Worm (Caenorhabditis elegans): ENCODE data around the gene oef-1.

oef-1 gene

ce11 chrIV:7585273-7585882 lies 37.2 kb downstream of the oef-1 start:
- TF ChIP-seq tbx-11 (GFP tag; IDR thresholded peaks at IDR 0.05): no peak
- TF ChIP-seq B0310.2 (tag; optimal IDR thresholded peaks at IDR 0.05): no peak
- TF ChIP-seq hnd-1 (tag; optimal IDR thresholded peaks at IDR 0.05): no peak
- TF ChIP-seq sea-1 (GFP tag; conservative IDR thresholded peaks at IDR 0.05): no peak
- TF ChIP-seq ceh-13 (GFP tag; optimal IDR thresholded peaks at IDR 0.05): no peak

- TF ChIP-seq ets-7 (tag; optimal IDR thresholded peaks at IDR 0.05) (no peak), B0310.2 (tag; optimal IDR thresholded peaks at IDR 0.05) (no peak), aly-1 (tag; optimal IDR thresholded peaks at IDR 0.05) (no peak), ceh-36 (tag; optimal IDR thresholded peaks at IDR 0.05) (no peak), hnd-1 (tag; optimal IDR thresholded peaks at IDR 0.05) (no peak), sea-1 (GFP tag; conservative IDR thresholded peaks at IDR 0.05) (no peak), ceh-13 (GFP tag; optimal IDR thresholded peaks at IDR 0.05) (no peak), flt-1 (GFP tag; IDR thresholded peaks at IDR 0.05) (no peak), tra-4 (tag; optimal IDR thresholded peaks at IDR 0.05) (no peak), tbx-37 (GFP tag; conservative IDR thresholded peaks at IDR 0.05) (no peak), pes-1 (GFP tag; IDR thresholded peaks at IDR 0.05) (no peak), hmg-4 (GFP tag; optimal IDR thresholded peaks at IDR 0.05) (no peak), scrt-1 (GFP tag; IDR thresholded peaks at IDR 0.05) (no peak), ama-1 (optimal IDR thresholded peaks at IDR 0.05) (no peak), F13C5.2 (tag; optimal IDR thresholded peaks at IDR 0.05) (no peak), hmbx-1 (tag; optimal IDR thresholded peaks at IDR 0.05) (no peak), tbx-11 (GFP tag; IDR thresholded peaks at IDR 0.05) (no peak)
These were observed 38.8 kb downstream of the oef-1 start for ce11 chrIV:7586972-7587371.

DNA sequence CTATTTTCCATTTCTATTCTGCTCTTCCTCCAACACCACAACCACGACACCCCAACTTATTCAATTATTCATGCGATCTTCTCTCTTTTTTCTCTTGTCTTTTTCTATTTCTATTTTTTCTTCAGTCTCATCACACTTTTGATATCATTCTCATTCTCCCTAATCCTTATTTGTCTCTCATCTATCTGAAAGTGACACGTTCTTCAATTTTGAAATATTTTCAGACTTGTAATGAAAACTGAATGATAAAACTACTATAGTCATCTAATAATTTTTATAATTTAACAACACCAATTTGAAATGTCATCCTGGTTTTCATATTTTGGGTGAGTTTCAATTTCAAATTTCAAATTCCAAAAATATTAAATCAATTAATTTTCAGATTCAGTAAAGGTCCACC lies 40.4 kb downstream of the oef-1 start, which contains the start of gene cla-1:
Gene cla-1, plus strand, starts transcription at position 301 of the 400 bp plus-strand sequence.
- no peak for TF ChIP-seq tbx-37 (GFP tag; conservative IDR thresholded peaks at IDR 0.05)
- TF ChIP-seq flt-1 (GFP tag; IDR thresholded peaks at IDR 0.05): no peak
- no peak for TF ChIP-seq ceh-13 (GFP tag; optimal IDR thresholded peaks at IDR 0.05)
- TF ChIP-seq ets-7 (tag; optimal IDR thresholded peaks at IDR 0.05): no peak
- TF ChIP-seq ama-1 (optimal IDR thresholded peaks at IDR 0.05): no peak
- no peak for TF ChIP-seq sea-1 (GFP tag; conservative IDR thresholded peaks at IDR 0.05)
- no peak for TF ChIP-seq aly-1 (tag; optimal IDR thresholded peaks at IDR 0.05)
- no peak for TF ChIP-seq ceh-36 (tag; optimal IDR thresholded peaks at IDR 0.05)
- TF ChIP-seq B0310.2 (tag; optimal IDR thresholded peaks at IDR 0.05): no peak
- no peak for TF ChIP-seq hmbx-1 (tag; optimal IDR thresholded peaks at IDR 0.05)

Data from whole organism, early embryonic.